Worm (Caenorhabditis elegans) whole organism, midembryonic: ENCODE data around the gene arf-5.

Source experiments
- T22C8.4 ChIP-seq: fragments of 200-800 bp; sonication (Bioruptor generic); IDR thresholded peaks from 2 replicates; pipeline ENCODE4 v1.3.6; 2022; ENCODE audit warnings: missing genetic modification characterization, missing compliant biosample characterization
- cog-1 ChIP-seq: sonication (generic microtip); optimal IDR thresholded peaks from 2 replicates; lab custom pipeline; 2016; ENCODE audit warnings: missing genetic modification characterization, missing compliant biosample characterization
- flt-1 ChIP-seq: fragments of 200-800 bp; sonication (Bioruptor generic); IDR thresholded peaks from 2 replicates; pipeline ENCODE4 v1.3.6; 2022; ENCODE audit warnings: missing genetic modification characterization, missing compliant biosample characterization
- klf-2 ChIP-seq: fragments of 200-800 bp; sonication (Bioruptor generic); conservative IDR thresholded peaks from 2 replicates; pipeline ENCODE4 v1.3.6; 2022; ENCODE audit warnings: missing genetic modification reagents, missing genetic modification characterization, missing compliant biosample characterization
- med-1 ChIP-seq: sonication (generic microtip); optimal IDR thresholded peaks from 2 replicates; lab custom pipeline; 2017; ENCODE audit warnings: missing genetic modification characterization, mild to moderate bottlenecking, missing compliant biosample characterization, antibody characterized with exemption, missing genetic modification reagents; ENCODE audit not compliant: insufficient read depth
- ref-1 ChIP-seq: fragments of 200-800 bp; sonication (Bioruptor generic); conservative IDR thresholded peaks from 2 replicates; pipeline ENCODE4 v1.3.6; 2022; ENCODE audit warnings: missing genetic modification reagents, missing genetic modification characterization, missing compliant biosample characterization
- tab-1 ChIP-seq: fragments of 200-800 bp; sonication (Bioruptor generic); IDR thresholded peaks from 2 replicates; pipeline ENCODE4 v1.3.6; 2022; ENCODE audit warnings: missing genetic modification characterization, missing compliant biosample characterization
- ztf-23 ChIP-seq: fragments of 200-800 bp; sonication (Bioruptor generic); IDR thresholded peaks from 2 replicates; pipeline ENCODE4 v1.3.6; 2022; ENCODE audit warnings: missing genetic modification reagents, missing genetic modification characterization, missing compliant biosample characterization
- ztf-29 ChIP-seq: fragments of 200-800 bp; sonication (Bioruptor generic); IDR thresholded peaks from 2 replicates; pipeline ENCODE4 v1.3.6; 2022; ENCODE audit warnings: missing genetic modification reagents, missing genetic modification characterization, missing compliant biosample characterization

DNA sequence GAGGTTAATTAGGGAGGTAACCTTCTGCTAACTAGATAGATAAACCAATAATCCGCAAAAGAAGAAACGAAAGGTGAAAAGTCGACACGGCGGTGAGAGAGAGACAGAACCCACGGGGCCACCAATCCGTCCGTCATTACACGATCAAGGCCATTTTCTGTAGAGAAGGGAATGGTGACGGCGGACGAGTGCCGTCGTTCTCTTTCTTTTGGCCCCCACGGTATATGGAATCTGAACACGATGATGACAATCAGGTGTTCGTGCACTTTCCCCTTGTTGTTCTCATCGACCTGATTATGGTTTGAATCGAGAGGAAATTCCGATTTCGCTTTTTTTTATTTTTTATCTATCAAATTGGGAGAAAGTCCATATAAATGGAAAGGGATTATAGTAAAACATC is 27.0 kb downstream of the arf-5 start:
- TF ChIP-seq tab-1 (no peak), ref-1 (GFP tag; lab: Robert Waterston, UW) (no peak), klf-2 (GFP tag; lab: Robert Waterston, UW) (no peak), ztf-29 (GFP tag; lab: Robert Waterston, UW) (no peak), flt-1 (no peak), med-1 (GFP tag; lab: Kevin White, UChicago) (no peak), T22C8.4 (GFP tag; lab: Robert Waterston, UW) (no peak), cog-1 (tag; lab: Kevin White, UChicago) (no peak), ztf-23 (no peak)
